Worm (Caenorhabditis elegans): Measurements from ENCODE around the gene F57C7.4.

F57C7.4 gene

ce11 chrX:10631873-10632272, 42.5 kb upstream of the F57C7.4 start:
- TF ChIP-seq irx-1 (tag; optimal IDR thresholded peaks at IDR 0.05) (no peak), hlh-4 (tag; optimal IDR thresholded peaks at IDR 0.05) (no peak), lin-35 (GFP tag; optimal IDR thresholded peaks at IDR 0.05) (no peak), mef-2 (tag; optimal IDR thresholded peaks at IDR 0.05) (no peak), unc-86 (tag; optimal IDR thresholded peaks at IDR 0.05) (no peak), efl-1 (optimal IDR thresholded peaks at IDR 0.05) (no peak), efl-1 (GFP tag; optimal IDR thresholded peaks at IDR 0.05 in 1 of 2) (peak in 1 of 2 experiments; percentile 14), zag-1 (tag; optimal IDR thresholded peaks at IDR 0.05) (no peak), isw-1 (GFP tag; IDR thresholded peaks at IDR 0.05) (no peak), nhr-20 (tag; optimal IDR thresholded peaks at IDR 0.05) (no peak), snpc-4 (tag; optimal IDR thresholded peaks at IDR 0.05) (no peak), elt-2 (tag; optimal IDR thresholded peaks at IDR 0.05) (peak; percentile 61), nhr-77 (tag; optimal IDR thresholded peaks at IDR 0.05) (no peak), fkh-8 (tag; optimal IDR thresholded peaks at IDR 0.05) (no peak), blmp-1 (tag; optimal IDR thresholded peaks at IDR 0.05) (peak; percentile 45)

ce11 chrX:10630952-10631351, 41.6 kb upstream of the F57C7.4 start:
- no peak for TF ChIP-seq skn-1 (tag; optimal IDR thresholded peaks at IDR 0.05)
- no peak for TF ChIP-seq egl-13 (tag; optimal IDR thresholded peaks at IDR 0.05)
- TF ChIP-seq tlp-1 (tag; optimal IDR thresholded peaks at IDR 0.05) = no peak
- peak; percentile 31 for TF ChIP-seq nhr-20 (tag; optimal IDR thresholded peaks at IDR 0.05)
- no peak for TF ChIP-seq efl-3 (GFP tag; optimal IDR thresholded peaks at IDR 0.05)

- TF ChIP-seq blmp-1 (tag; optimal IDR thresholded peaks at IDR 0.05) (peak; percentile 2), mdl-1 (tag; optimal IDR thresholded peaks at IDR 0.05) (peak in 1 of 2 experiments; percentile 8), nhr-20 (tag; optimal IDR thresholded peaks at IDR 0.05) (peak; percentile 70), fkh-4 (tag; optimal IDR thresholded peaks at IDR 0.05; ENCODE audit: borderline replicate concordance) (no peak), nhr-19 (GFP tag; conservative IDR thresholded peaks at IDR 0.05) (no peak; the same call in 1 of the 2 replicates), lin-35 (GFP tag; optimal IDR thresholded peaks at IDR 0.05) (peak in 1 of 2 experiments; percentile 25), nhr-90 (tag; optimal IDR thresholded peaks at IDR 0.05; ENCODE audit: poor library complexity) (peak; percentile 25), nhr-85 (tag) (peak; percentile 93), tlp-1 (tag; optimal IDR thresholded peaks at IDR 0.05) (peak; percentile 37), nhr-77 (tag; optimal IDR thresholded peaks at IDR 0.05) (no peak), elt-3 (tag; optimal IDR thresholded peaks at IDR 0.05) (peak in 2 of 6 experiments; percentile 50 to 55), nhr-71 (tag; optimal IDR thresholded peaks at IDR 0.05) (peak; percentile 39), lin-14 (GFP tag; optimal IDR thresholded peaks at IDR 0.05) (peak; percentile 26), snu-23 (GFP tag; optimal IDR thresholded peaks at IDR 0.05) (peak; percentile 21), elt-2 (tag; optimal IDR thresholded peaks at IDR 0.05) (peak; percentile 89)
Measured at ce11 chrX:10630059-10630791, 40.9 kb upstream of the F57C7.4 start.

ce11 chrX:10629117-10629516, 39.8 kb upstream of the F57C7.4 start:
- TF ChIP-seq elt-3 (tag; optimal IDR thresholded peaks at IDR 0.05) = no peak
- TF ChIP-seq unc-30 (tag; optimal IDR thresholded peaks at IDR 0.05) = no peak
- TF ChIP-seq Y116A8C.19 (tag; optimal IDR thresholded peaks at IDR 0.05; ENCODE audit: borderline replicate concordance) = no peak
- TF ChIP-seq snpc-4 (tag; optimal IDR thresholded peaks at IDR 0.05) = no peak
- TF ChIP-seq F16B12.6 (tag; optimal IDR thresholded peaks at IDR 0.05) = no peak
- TF ChIP-seq fkh-4 (tag; optimal IDR thresholded peaks at IDR 0.05; ENCODE audit: borderline replicate concordance) = no peak
- TF ChIP-seq lin-14 (GFP tag; optimal IDR thresholded peaks at IDR 0.05) = peak; percentile 61
- TF ChIP-seq egl-27 (tag; optimal IDR thresholded peaks at IDR 0.05) = no peak
- TF ChIP-seq snu-23 (GFP tag; optimal IDR thresholded peaks at IDR 0.05) = peak; percentile 14
- TF ChIP-seq unc-130 (tag; optimal IDR thresholded peaks at IDR 0.05) = peak; percentile 16
- no peak for TF ChIP-seq jun-1 (tag; optimal IDR thresholded peaks at IDR 0.05)
- TF ChIP-seq efl-3 (GFP tag; optimal IDR thresholded peaks at IDR 0.05) = no peak
- TF ChIP-seq dsc-1 (tag; optimal IDR thresholded peaks at IDR 0.05) = peak; percentile 42
- peak; percentile 58 for TF ChIP-seq nhr-71 (tag; optimal IDR thresholded peaks at IDR 0.05)
- no peak for TF ChIP-seq mep-1 (tag; optimal IDR thresholded peaks at IDR 0.05)
- TF ChIP-seq unc-98 (GFP tag; IDR thresholded peaks at IDR 0.05) = no peak
- no peak for TF ChIP-seq isw-1 (GFP tag; IDR thresholded peaks at IDR 0.05)
- peak; percentile 72 for TF ChIP-seq rnt-1 (tag; optimal IDR thresholded peaks at IDR 0.05)
- TF ChIP-seq dpl-1 (GFP tag; optimal IDR thresholded peaks at IDR 0.05) = no peak
- TF ChIP-seq hpl-2 (GFP tag; optimal IDR thresholded peaks at IDR 0.05) = no peak
- peak in 1 of 2 experiments; percentile 5 for TF ChIP-seq mdl-1 (tag; optimal IDR thresholded peaks at IDR 0.05)
- TF ChIP-seq nhr-20 (tag; optimal IDR thresholded peaks at IDR 0.05) = peak; percentile 41
- peak; percentile 3 to 28 for TF ChIP-seq lsy-2 (tag; optimal IDR thresholded peaks at IDR 0.05)
- TF ChIP-seq ztf-11 (tag; optimal IDR thresholded peaks at IDR 0.05) = no peak
- TF ChIP-seq nhr-47 (tag; optimal IDR thresholded peaks at IDR 0.05) = no peak
